Worm (Caenorhabditis elegans): ENCODE results near the gene lips-10.
"Not testable (repeated sequence)": the region's sequence is repeated elsewhere in the genome, so short reads cannot be mapped to it uniquely, and the experiment has no call there.

The lips-10 gene

ce11 chrII:8417059-8417668 lies 21.8 kb upstream of the lips-10 start, which contains the start of gene fdgt-2:
Gene fdgt-2 (plus strand): TSS chrII:8417618.
- TF ChIP-seq ceh-36 (tag; optimal IDR thresholded peaks at IDR 0.05) (no peak), scrt-1 (GFP tag; IDR thresholded peaks at IDR 0.05) (no peak), pes-1 (GFP tag; IDR thresholded peaks at IDR 0.05) (no peak), aly-1 (tag; optimal IDR thresholded peaks at IDR 0.05) (no peak), flt-1 (GFP tag; IDR thresholded peaks at IDR 0.05) (no peak), tbx-37 (GFP tag; conservative IDR thresholded peaks at IDR 0.05) (no peak), ceh-13 (GFP tag; optimal IDR thresholded peaks at IDR 0.05) (no peak), hmbx-1 (tag; optimal IDR thresholded peaks at IDR 0.05) (no peak), hmg-4 (GFP tag; optimal IDR thresholded peaks at IDR 0.05) (no peak), hnd-1 (tag; optimal IDR thresholded peaks at IDR 0.05) (no peak), B0310.2 (tag; optimal IDR thresholded peaks at IDR 0.05) (no peak), tbx-11 (GFP tag; IDR thresholded peaks at IDR 0.05) (no peak), ets-7 (tag; optimal IDR thresholded peaks at IDR 0.05) (no peak)

- no peak for TF ChIP-seq ets-7 (tag; optimal IDR thresholded peaks at IDR 0.05)
- no peak for TF ChIP-seq sea-1 (GFP tag; conservative IDR thresholded peaks at IDR 0.05)
- TF ChIP-seq tbx-11 (GFP tag; IDR thresholded peaks at IDR 0.05): no peak
- no peak for TF ChIP-seq scrt-1 (GFP tag; IDR thresholded peaks at IDR 0.05)
- TF ChIP-seq tbx-37 (GFP tag; conservative IDR thresholded peaks at IDR 0.05): no peak
- TF ChIP-seq hmbx-1 (tag; optimal IDR thresholded peaks at IDR 0.05): no peak
- TF ChIP-seq flt-1 (GFP tag; IDR thresholded peaks at IDR 0.05): no peak
- no peak for TF ChIP-seq ceh-13 (GFP tag; optimal IDR thresholded peaks at IDR 0.05)
- TF ChIP-seq aly-1 (tag; optimal IDR thresholded peaks at IDR 0.05): no peak
- TF ChIP-seq ceh-36 (tag; optimal IDR thresholded peaks at IDR 0.05): no peak
- TF ChIP-seq ama-1 (optimal IDR thresholded peaks at IDR 0.05): no peak
- TF ChIP-seq hnd-1 (tag; optimal IDR thresholded peaks at IDR 0.05): no peak
- no peak for TF ChIP-seq tra-4 (tag; optimal IDR thresholded peaks at IDR 0.05)
Measured at ce11 chrII:8419015-8419414, 20.0 kb upstream of the lips-10 start.

ce11 chrII:8419798-8420197 lies 19.2 kb upstream of the lips-10 start, which contains the start of gene F14E5.8:
Gene F14E5.8 (plus strand): TSS chrII:8420098.
- TF ChIP-seq tra-4 (tag; optimal IDR thresholded peaks at IDR 0.05); hnd-1 (tag; optimal IDR thresholded peaks at IDR 0.05); pes-1 (GFP tag; IDR thresholded peaks at IDR 0.05): not testable (repeated sequence)

- no peak for TF ChIP-seq hmg-4 (GFP tag; optimal IDR thresholded peaks at IDR 0.05)
- TF ChIP-seq ceh-36 (tag; optimal IDR thresholded peaks at IDR 0.05): no peak
- TF ChIP-seq tbx-37 (GFP tag; conservative IDR thresholded peaks at IDR 0.05): no peak
- TF ChIP-seq ama-1 (optimal IDR thresholded peaks at IDR 0.05): no peak
- TF ChIP-seq ets-7 (tag; optimal IDR thresholded peaks at IDR 0.05): no peak
- no peak for TF ChIP-seq flt-1 (GFP tag; IDR thresholded peaks at IDR 0.05)
Measured at ce11 chrII:8420775-8421388, 18.1 kb upstream of the lips-10 start.

- no peak for TF ChIP-seq B0310.2 (tag; optimal IDR thresholded peaks at IDR 0.05)
Measured at ce11 chrII:8428758-8428946, 10.3 kb upstream of the lips-10 start, which contains the start of gene F14E5.2. Gene F14E5.2 (minus strand): TSS chrII:8428858.

- no peak for TF ChIP-seq sea-1 (GFP tag; conservative IDR thresholded peaks at IDR 0.05)
- no peak for TF ChIP-seq ceh-13 (GFP tag; optimal IDR thresholded peaks at IDR 0.05)
- TF ChIP-seq ets-7 (tag; optimal IDR thresholded peaks at IDR 0.05): no peak
- no peak for TF ChIP-seq tra-4 (tag; optimal IDR thresholded peaks at IDR 0.05)
- TF ChIP-seq tbx-11 (GFP tag; IDR thresholded peaks at IDR 0.05): no peak
- no peak for TF ChIP-seq hnd-1 (tag; optimal IDR thresholded peaks at IDR 0.05)
- TF ChIP-seq B0310.2 (tag; optimal IDR thresholded peaks at IDR 0.05): no peak
- no peak for TF ChIP-seq tbx-37 (GFP tag; conservative IDR thresholded peaks at IDR 0.05)
- no peak for TF ChIP-seq ceh-36 (tag; optimal IDR thresholded peaks at IDR 0.05)
- no peak for TF ChIP-seq scrt-1 (GFP tag; IDR thresholded peaks at IDR 0.05)
- no peak for TF ChIP-seq F13C5.2 (tag; optimal IDR thresholded peaks at IDR 0.05)
- TF ChIP-seq flt-1 (GFP tag; IDR thresholded peaks at IDR 0.05): no peak
- no peak for TF ChIP-seq hmbx-1 (tag; optimal IDR thresholded peaks at IDR 0.05)
- no peak for TF ChIP-seq hmg-4 (GFP tag; optimal IDR thresholded peaks at IDR 0.05)
Measured at ce11 chrII:8428947-8429919, 9.7 kb upstream of the lips-10 start.

ce11 chrII:8431954-8432353 lies 7.0 kb upstream of the lips-10 start, which contains the start of gene acp-2:
Gene acp-2 (minus strand): TSS chrII:8432054.
- TF ChIP-seq flt-1 (GFP tag; IDR thresholded peaks at IDR 0.05) (no peak), hmg-4 (GFP tag; optimal IDR thresholded peaks at IDR 0.05) (no peak), ceh-13 (GFP tag; optimal IDR thresholded peaks at IDR 0.05) (no peak), tbx-11 (GFP tag; IDR thresholded peaks at IDR 0.05) (no peak), hnd-1 (tag; optimal IDR thresholded peaks at IDR 0.05) (no peak), ets-7 (tag; optimal IDR thresholded peaks at IDR 0.05) (no peak), aly-1 (tag; optimal IDR thresholded peaks at IDR 0.05) (no peak), tbx-37 (GFP tag; conservative IDR thresholded peaks at IDR 0.05) (no peak), sea-1 (GFP tag; conservative IDR thresholded peaks at IDR 0.05) (no peak), tra-4 (tag; optimal IDR thresholded peaks at IDR 0.05) (no peak), hmbx-1 (tag; optimal IDR thresholded peaks at IDR 0.05) (no peak), pes-1 (GFP tag; IDR thresholded peaks at IDR 0.05) (no peak), ama-1 (optimal IDR thresholded peaks at IDR 0.05) (no peak), B0310.2 (tag; optimal IDR thresholded peaks at IDR 0.05) (no peak), scrt-1 (GFP tag; IDR thresholded peaks at IDR 0.05) (no peak), F13C5.2 (tag; optimal IDR thresholded peaks at IDR 0.05) (no peak)
